Fruit fly (Drosophila melanogaster) whole organism, embryonic: Measurements from ENCODE around the gene Actn.
A peak's percentile ranks its signal among the peaks of the same experiment; 100 is the strongest.

ENCODE experiments used
- Ada2b ChIP-seq: fragments of 200-800 bp; sonication (Bioruptor generic); IDR thresholded peaks from 2 replicates; pipeline ENCODE4 v1.3.6; 2022; ENCODE audit warnings: missing biosample characterization, missing genetic modification characterization
- Atf3 ChIP-seq: fragments of 200-800 bp; sonication (Bioruptor generic); optimal IDR thresholded peaks from 3 replicates; lab custom pipeline; 2016; ENCODE audit warnings: missing biosample characterization, missing genetic modification characterization
- CG10366 ChIP-seq: fragments of 200-800 bp; sonication (Bioruptor generic); IDR thresholded peaks from 2 replicates; pipeline ENCODE4 v1.3.6; 2022; ENCODE audit warnings: missing biosample characterization, missing genetic modification characterization
- CG11247 ChIP-seq: fragments of 200-800 bp; sonication (Bioruptor generic); IDR thresholded peaks from 2 replicates; pipeline ENCODE4 v1.3.6; 2022; ENCODE audit warnings: missing biosample characterization, missing genetic modification characterization
- CG11504 ChIP-seq: fragments of 200-800 bp; sonication (Bioruptor generic); optimal IDR thresholded peaks from 3 replicates; lab custom pipeline; 2019; ENCODE audit warnings: missing biosample characterization, mild to moderate bottlenecking, missing genetic modification characterization, moderate library complexity
- CG11696 ChIP-seq: fragments of 200-800 bp; sonication (Bioruptor generic); IDR thresholded peaks from 2 replicates; pipeline ENCODE4 v1.3.6; 2022; ENCODE audit warnings: missing biosample characterization, missing genetic modification characterization
- CG12155 ChIP-seq: fragments of 200-800 bp; sonication (Bioruptor generic); optimal IDR thresholded peaks from 3 replicates; lab custom pipeline; 2016; ENCODE audit warnings: missing biosample characterization, missing genetic modification characterization
- CG12659 ChIP-seq: fragments of 200-800 bp; sonication (Bioruptor generic); optimal IDR thresholded peaks from 3 replicates; lab custom pipeline; 2017; ENCODE audit warnings: mild to moderate bottlenecking, missing biosample characterization, missing genetic modification reagents, missing genetic modification characterization
- CG12769 ChIP-seq: fragments of 200-800 bp; sonication (Bioruptor generic); optimal IDR thresholded peaks from 2 replicates; lab custom pipeline; 2019; ENCODE audit warnings: missing biosample characterization, mild to moderate bottlenecking, missing genetic modification characterization, moderate library complexity
- CG14860 ChIP-seq: fragments of 200-800 bp; sonication (Bioruptor generic); IDR thresholded peaks from 3 replicates; pipeline ENCODE4 v1.3.6; 2022; ENCODE audit warnings: missing biosample characterization, missing genetic modification characterization; ENCODE audit not compliant: partially characterized antibody
- CG16815 ChIP-seq: fragments of 200-800 bp; sonication (Bioruptor generic); optimal IDR thresholded peaks from 3 replicates; lab custom pipeline; 2017; ENCODE audit warnings: missing biosample characterization, mild to moderate bottlenecking, missing genetic modification characterization
- CG1832 ChIP-seq: fragments of 200-800 bp; sonication (Bioruptor generic); optimal IDR thresholded peaks from 2 replicates; lab custom pipeline; 2017; ENCODE audit warnings: missing biosample characterization, mild to moderate bottlenecking, missing genetic modification characterization, inconsistent platforms
- CG30020 ChIP-seq: fragments of 200-800 bp; optimal IDR thresholded peaks from 2 replicates; lab custom pipeline; 2019; ENCODE audit warnings: missing biosample characterization, mild to moderate bottlenecking, missing genetic modification characterization, moderate library complexity
- CG30431 ChIP-seq: fragments of 200-800 bp; sonication (Bioruptor generic); optimal IDR thresholded peaks from 2 replicates; lab custom pipeline; 2017; ENCODE audit warnings: missing biosample characterization, missing genetic modification characterization
- CG34224 ChIP-seq: fragments of 200-800 bp; sonication (Bioruptor generic); IDR thresholded peaks from 3 replicates; pipeline ENCODE4 v1.3.6; 2022; ENCODE audit warnings: missing biosample characterization, missing genetic modification characterization; ENCODE audit not compliant: partially characterized antibody
- CG3838 ChIP-seq: fragments of 200-800 bp; sonication (Bioruptor generic); optimal IDR thresholded peaks from 3 replicates; lab custom pipeline; 2016; ENCODE audit warnings: missing biosample characterization, missing genetic modification characterization
- CG3847 ChIP-seq: fragments of 200-800 bp; sonication (Bioruptor generic); IDR thresholded peaks from 2 replicates; pipeline ENCODE4 v1.3.6; 2022; ENCODE audit warnings: missing biosample characterization, missing genetic modification characterization
- CG3995 ChIP-seq: fragments of 200-800 bp; sonication (Bioruptor generic); optimal IDR thresholded peaks from 3 replicates; lab custom pipeline; 2016; ENCODE audit warnings: missing biosample characterization, missing genetic modification characterization
- CG5953 ChIP-seq: fragments of 200-800 bp; sonication (Bioruptor generic); IDR thresholded peaks from 2 replicates; pipeline ENCODE4 v1.3.6; 2022; ENCODE audit warnings: missing biosample characterization, missing genetic modification characterization
- CG6175 ChIP-seq: fragments of 200-800 bp; sonication (Bioruptor generic); IDR thresholded peaks from 3 replicates; pipeline ENCODE4 v1.3.6; 2022; ENCODE audit warnings: missing biosample characterization, missing genetic modification characterization
- CG6854 ChIP-seq: fragments of 200-800 bp; sonication (Bioruptor generic); optimal IDR thresholded peaks from 3 replicates; lab custom pipeline; 2017; ENCODE audit warnings: missing biosample characterization, mild to moderate bottlenecking, missing genetic modification characterization
- CG7745 ChIP-seq: fragments of 200-800 bp; sonication (Bioruptor generic); optimal IDR thresholded peaks from 2 replicates; lab custom pipeline; 2018; ENCODE audit warnings: missing biosample characterization, mild to moderate bottlenecking, missing genetic modification characterization, moderate library complexity
- CG8478 ChIP-seq: fragments of >200 bp; optimal IDR thresholded peaks from 2 replicates; lab custom pipeline; 2018
- CG9797 ChIP-seq: fragments of 200-800 bp; sonication (Bioruptor generic); optimal IDR thresholded peaks from 3 replicates; lab custom pipeline; 2018; ENCODE audit warnings: missing biosample characterization, mild to moderate bottlenecking, missing genetic modification characterization
- Gsc ChIP-seq: fragments of 200-800 bp; sonication (Bioruptor generic); IDR thresholded peaks from 2 replicates; pipeline ENCODE4 v1.3.6; 2022; ENCODE audit warnings: missing biosample characterization, missing genetic modification characterization
- H15 ChIP-seq: fragments of 200-800 bp; sonication (Bioruptor generic); IDR thresholded peaks from 3 replicates; pipeline ENCODE4 v1.3.6; 2022; ENCODE audit warnings: missing biosample characterization, missing genetic modification characterization
- HHEX ChIP-seq: fragments of 200-800 bp; sonication (Bioruptor generic); optimal IDR thresholded peaks from 3 replicates; lab custom pipeline; 2017; ENCODE audit warnings: missing biosample characterization, mild to moderate bottlenecking, missing genetic modification characterization, missing genetic modification reagents
- HLHmδ ChIP-seq: fragments of 200-800 bp; sonication (Bioruptor generic); optimal IDR thresholded peaks from 2 replicates; lab custom pipeline; 2018; ENCODE audit warnings: missing biosample characterization, mild to moderate bottlenecking, missing genetic modification characterization, moderate library complexity
- Hr3 ChIP-seq: fragments of 200-800 bp; sonication (Bioruptor generic); optimal IDR thresholded peaks from 3 replicates; lab custom pipeline; 2016; ENCODE audit warnings: missing biosample characterization, missing genetic modification characterization
- Hr39 ChIP-seq: fragments of >200 bp; optimal IDR thresholded peaks from 2 replicates; lab custom pipeline; 2017
- Jarid2 ChIP-seq: fragments of 200-800 bp; sonication (Bioruptor generic); optimal IDR thresholded peaks from 3 replicates; lab custom pipeline; 2017; ENCODE audit warnings: mild to moderate bottlenecking, missing biosample characterization, missing genetic modification reagents, missing genetic modification characterization
- Lpt ChIP-seq: fragments of >200 bp; optimal IDR thresholded peaks from 2 replicates; lab custom pipeline; 2018; ENCODE audit warnings: missing biosample characterization, missing genetic modification characterization
- Optix ChIP-seq: fragments of 200-800 bp; sonication (Bioruptor generic); IDR thresholded peaks from 3 replicates; pipeline ENCODE4 v1.3.6; 2022; ENCODE audit warnings: missing biosample characterization, missing genetic modification characterization
- PHDP ChIP-seq: fragments of 200-800 bp; sonication (Bioruptor generic); optimal IDR thresholded peaks from 3 replicates; lab custom pipeline; 2018; ENCODE audit warnings: missing biosample characterization, mild to moderate bottlenecking, missing genetic modification characterization, moderate library complexity
- TFAM ChIP-seq: fragments of 200-800 bp; sonication (Bioruptor generic); optimal IDR thresholded peaks from 2 replicates; lab custom pipeline; 2017; ENCODE audit warnings: missing biosample characterization, missing genetic modification characterization, inconsistent platforms
- Tbp ChIP-seq: fragments of >200 bp; optimal IDR thresholded peaks from 2 replicates; lab custom pipeline; 2018; ENCODE audit warnings: missing biosample characterization, missing genetic modification characterization
- ap ChIP-seq: fragments of 200-800 bp; sonication (Bioruptor generic); IDR thresholded peaks from 2 replicates; pipeline ENCODE4 v1.3.6; 2022; ENCODE audit warnings: missing biosample characterization, missing genetic modification characterization
- crol ChIP-seq: fragments of 200-800 bp; sonication (Bioruptor generic); IDR thresholded peaks from 2 replicates; pipeline ENCODE4 v1.3.6; 2022; ENCODE audit warnings: missing biosample characterization, missing genetic modification characterization
- dm ChIP-seq: fragments of 200-800 bp; sonication (Bioruptor generic); optimal IDR thresholded peaks from 3 replicates; lab custom pipeline; 2016; ENCODE audit warnings: missing biosample characterization, missing genetic modification characterization
- en ChIP-seq: fragments of 200-800 bp; sonication (Bioruptor generic); optimal IDR thresholded peaks from 2 replicates; lab custom pipeline; 2016; ENCODE audit warnings: missing biosample characterization, missing genetic modification characterization
- exex ChIP-seq: fragments of 200-800 bp; sonication (Bioruptor generic); optimal IDR thresholded peaks from 4 replicates; lab custom pipeline; 2018; ENCODE audit warnings: missing biosample characterization, mild to moderate bottlenecking, missing genetic modification characterization, moderate library complexity
- fd3F ChIP-seq: fragments of 200-800 bp; sonication (Bioruptor generic); optimal IDR thresholded peaks from 2 replicates; lab custom pipeline; 2018; ENCODE audit warnings: missing biosample characterization, mild to moderate bottlenecking, missing genetic modification characterization, moderate library complexity
- grau ChIP-seq: fragments of 200-800 bp; optimal IDR thresholded peaks from 3 replicates; lab custom pipeline; 2019; ENCODE audit warnings: missing biosample characterization, mild to moderate bottlenecking, missing genetic modification characterization, moderate library complexity
- gsb-n ChIP-seq: fragments of 200-800 bp; sonication (Bioruptor generic); optimal IDR thresholded peaks from 3 replicates; lab custom pipeline; 2018; ENCODE audit warnings: missing biosample characterization, mild to moderate bottlenecking, missing genetic modification characterization
- lola ChIP-seq, 3 experiments: fragments of >200 bp in 2 of 3; fragments of 200-800 bp in 1 of 3; sonication (Bioruptor generic) in 1 of 3; optimal IDR thresholded peaks; 2 replicates each; lab custom pipeline; 2017 to 2019; ENCODE audit warnings: missing biosample characterization in 3 of 3, missing genetic modification characterization in 3 of 3, mild to moderate bottlenecking in 1 of 3, moderate library complexity in 1 of 3
- mirr ChIP-seq: fragments of 200-800 bp; sonication (Bioruptor generic); optimal IDR thresholded peaks from 3 replicates; lab custom pipeline; 2018; ENCODE audit warnings: missing biosample characterization, mild to moderate bottlenecking, missing genetic modification characterization
- mld ChIP-seq: fragments of 200-800 bp; sonication (Bioruptor generic); IDR thresholded peaks from 3 replicates; pipeline ENCODE4 v1.3.6; 2022; ENCODE audit warnings: missing biosample characterization, missing genetic modification characterization; ENCODE audit not compliant: partially characterized antibody
- nau ChIP-seq: fragments of 200-800 bp; sonication (Bioruptor generic); optimal IDR thresholded peaks from 3 replicates; lab custom pipeline; 2017; ENCODE audit warnings: missing biosample characterization, mild to moderate bottlenecking, missing genetic modification characterization, missing genetic modification reagents
- nerfin-1 ChIP-seq: fragments of 200-800 bp; sonication (Bioruptor generic); optimal IDR thresholded peaks from 3 replicates; lab custom pipeline; 2019; ENCODE audit warnings: missing biosample characterization, mild to moderate bottlenecking, missing genetic modification characterization, moderate library complexity
- nerfin-2 ChIP-seq: fragments of 200-800 bp; sonication (Bioruptor generic); IDR thresholded peaks from 2 replicates; pipeline ENCODE4 v1.3.6; 2022; ENCODE audit warnings: missing biosample characterization, missing genetic modification characterization; ENCODE audit not compliant: partially characterized antibody
- sens ChIP-seq: fragments of 200-800 bp; sonication (Bioruptor generic); peaks from one replicate; lab custom pipeline; 2016; ENCODE audit warnings: missing biosample characterization, missing genetic modification characterization
- sens-2 ChIP-seq: fragments of 200-800 bp; sonication (Bioruptor generic); IDR thresholded peaks from 2 replicates; pipeline ENCODE4 v1.3.6; 2022; ENCODE audit warnings: missing biosample characterization, missing genetic modification characterization
- vvl ChIP-seq: fragments of 200-800 bp; sonication (Bioruptor generic); IDR thresholded peaks from 2 replicates; pipeline ENCODE4 v1.3.6; 2022; ENCODE audit warnings: missing biosample characterization, missing genetic modification characterization

Gene Actn

DNA sequence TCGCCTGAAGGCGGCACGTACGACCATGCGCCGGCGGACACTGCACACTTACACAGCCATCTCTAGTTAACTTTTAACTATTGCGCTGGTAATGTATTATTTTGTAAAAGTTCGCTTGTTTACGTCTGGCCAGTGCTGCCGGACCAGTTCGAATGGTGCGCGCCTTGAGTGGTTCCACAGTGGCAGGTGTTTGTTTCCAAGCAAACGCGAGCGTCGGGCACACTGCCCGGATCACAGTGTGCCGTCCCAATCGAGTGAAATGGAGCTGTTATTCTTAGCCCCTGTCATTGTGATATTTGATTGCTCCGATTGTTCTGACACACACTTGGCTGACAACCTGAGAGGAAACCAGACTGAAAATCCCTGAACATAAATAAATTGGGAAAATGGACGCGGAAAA lies 31.2 kb upstream of the Actn start, which contains the start of gene CG4199 (continued):
- no peak for TF ChIP-seq H15 (GFP tag; lab: Robert Waterston, UW)
- no peak for TF ChIP-seq nau (GFP tag; lab: Kevin White, UChicago)
- no peak for TF ChIP-seq CG14860 (GFP tag; lab: Robert Waterston, UW)
- no peak for TF ChIP-seq Ada2b (GFP tag; lab: Robert Waterston, UW)
- TF ChIP-seq TFAM (GFP tag; lab: Kevin White, UChicago), result no peak
- TF ChIP-seq en (GFP tag; lab: Kevin White, UChicago), result no peak
- no peak for TF ChIP-seq gsb-n (tag; lab: Kevin White, UChicago)
- TF ChIP-seq HHEX (GFP tag; lab: Kevin White, UChicago), result no peak
- TF ChIP-seq CG6175 (GFP tag; lab: Robert Waterston, UW), result no peak
- TF ChIP-seq CG11247 (GFP tag; lab: Robert Waterston, UW), result no peak
- no peak for TF ChIP-seq Lpt (GFP tag; lab: Kevin White, UChicago)
- no peak for TF ChIP-seq CG6854 (GFP tag; lab: Kevin White, UChicago)
- TF ChIP-seq lola (GFP tag; optimal IDR thresholded peaks at IDR 0.05; lab: Kevin White, UChicago), result no peak
- TF ChIP-seq CG9797 (GFP tag; lab: Kevin White, UChicago), result peak; percentile 77
- no peak for TF ChIP-seq ap (GFP tag; lab: Robert Waterston, UW)
- TF ChIP-seq Tbp (GFP tag; lab: Kevin White, UChicago), result no peak
- no peak for TF ChIP-seq Hr39 (lab: Kevin White, UChicago)
- no peak for TF ChIP-seq Optix (GFP tag; lab: Robert Waterston, UW)
- TF ChIP-seq CG12155 (GFP tag; lab: Kevin White, UChicago), result no peak
- TF ChIP-seq mirr, result no peak
- TF ChIP-seq fd3F, result no peak
- no peak for TF ChIP-seq CG16815 (GFP tag; lab: Kevin White, UChicago)
- TF ChIP-seq CG3838 (GFP tag; lab: Kevin White, UChicago), result no peak
- no peak for TF ChIP-seq nerfin-2 (GFP tag; lab: Robert Waterston, UW)
- TF ChIP-seq dm, result peak; percentile 3
- TF ChIP-seq CG30020, result no peak
- peak; percentile 18 for TF ChIP-seq Jarid2
- TF ChIP-seq CG12659 (GFP tag; lab: Kevin White, UChicago), result peak; percentile 47
- peak; percentile 49 for TF ChIP-seq grau (tag; lab: Kevin White, UChicago)
- no peak for TF ChIP-seq exex (tag; lab: Kevin White, UChicago)
- TF ChIP-seq CG7745 (tag; lab: Kevin White, UChicago), result no peak
- TF ChIP-seq nerfin-1, result no peak
- TF ChIP-seq PHDP (tag; lab: Kevin White, UChicago), result no peak
- TF ChIP-seq mld (GFP tag; lab: Robert Waterston, UW), result no peak
- TF ChIP-seq sens (GFP tag; lab: Kevin White, UChicago), result peak; percentile 35
- peak; percentile 25 for TF ChIP-seq CG11504 (tag; lab: Kevin White, UChicago)
- TF ChIP-seq CG3847 (GFP tag; lab: Robert Waterston, UW), result peak; percentile 64
- TF ChIP-seq CG34224, result no peak
- TF ChIP-seq Gsc (GFP tag; lab: Robert Waterston, UW), result no peak
- TF ChIP-seq CG10366 (GFP tag; lab: Robert Waterston, UW), result no peak
- TF ChIP-seq CG8478, result no peak
- no peak for TF ChIP-seq CG30431
- no peak for TF ChIP-seq CG5953
- TF ChIP-seq Hr3 (GFP tag; lab: Kevin White, UChicago), result no peak
- TF ChIP-seq Atf3, result no peak
- TF ChIP-seq CG3995 (GFP tag; lab: Kevin White, UChicago), result peak; percentile 90
- TF ChIP-seq HLHmδ (GFP tag; lab: Kevin White, UChicago), result no peak
- TF ChIP-seq CG12769 (tag; lab: Kevin White, UChicago), result peak; percentile 32
- no peak for TF ChIP-seq crol (GFP tag; lab: Robert Waterston, UW)
- no peak for TF ChIP-seq CG1832 (GFP tag; lab: Kevin White, UChicago)
- TF ChIP-seq vvl (GFP tag; lab: Robert Waterston, UW), result peak; percentile 34; the same call in 1 of the 2 replicates
- TF ChIP-seq sens-2 (GFP tag; lab: Robert Waterston, UW), result no peak
- no peak for TF ChIP-seq CG11696 (GFP tag; lab: Robert Waterston, UW)
